Worm (Caenorhabditis elegans) whole organism, L1 larva: ENCODE data around the gene K04A8.20.

Source experiments
- C04F5.9 ChIP-seq: sonication (generic microtip); optimal IDR thresholded peaks from 2 replicates; lab custom pipeline; 2016; ENCODE audit warnings: missing genetic modification characterization, missing compliant biosample characterization
- C16A3.4 ChIP-seq: fragments of 150-350 bp; optimal IDR thresholded peaks from 2 replicates; lab custom pipeline; 2014; ENCODE audit warnings: missing biosample characterization, missing genetic modification characterization
- C34B4.2 ChIP-seq: sonication (generic microtip); optimal IDR thresholded peaks from 2 replicates; lab custom pipeline; 2017; ENCODE audit warnings: mild to moderate bottlenecking, missing genetic modification characterization, missing compliant biosample characterization
- aha-1 ChIP-seq: fragments of 150-350 bp; optimal IDR thresholded peaks from 2 replicates; lab custom pipeline; 2014; ENCODE audit warnings: missing biosample characterization, missing genetic modification characterization
- blmp-1 ChIP-seq: fragments of 150-350 bp; optimal IDR thresholded peaks from 2 replicates; lab custom pipeline; 2014; ENCODE audit warnings: missing biosample characterization, missing genetic modification characterization
- ceh-88 ChIP-seq: fragments of 200-800 bp; sonication (Bioruptor generic); IDR thresholded peaks from 2 replicates; pipeline ENCODE4 v1.3.6; 2022; ENCODE audit warnings: missing genetic modification characterization, missing compliant biosample characterization
- ceh-90 ChIP-seq: sonication (generic microtip); optimal IDR thresholded peaks from 2 replicates; lab custom pipeline; 2016; ENCODE audit warnings: missing genetic modification characterization, missing compliant biosample characterization
- ces-1 ChIP-seq: fragments of 150-350 bp; optimal IDR thresholded peaks from 2 replicates; lab custom pipeline; 2014; ENCODE audit warnings: missing biosample characterization, missing genetic modification reagents, missing genetic modification characterization
- egl-13 ChIP-seq: sonication (generic microtip); optimal IDR thresholded peaks from 2 replicates; lab custom pipeline; 2016; ENCODE audit warnings: missing genotype, missing genetic modification reagents, missing genetic modification characterization, missing compliant biosample characterization
- egl-27 ChIP-seq, 2 experiments: fragments of 150-350 bp in 1 of 2; sonication (generic microtip); optimal IDR thresholded peaks; 3 replicates each; lab custom pipeline; 2017 to 2018; ENCODE audit warnings: missing biosample characterization in 2 of 2, missing genetic modification characterization in 2 of 2, missing genetic modification reagents in 2 of 2
- elt-3 ChIP-seq, 6 experiments: fragments of 150-350 bp in 1 of 6; sonication (generic microtip); optimal IDR thresholded peaks; 2 replicates each; lab custom pipeline; 2017 to 2018; ENCODE audit warnings: missing biosample characterization in 6 of 6, missing genetic modification characterization in 6 of 6, inconsistent platforms in 1 of 6
- fkh-4 ChIP-seq: sonication (generic microtip); optimal IDR thresholded peaks from 2 replicates; lab custom pipeline; 2016; ENCODE audit warnings: missing compliant biosample characterization, missing genetic modification characterization, borderline replicate concordance
- fkh-8 ChIP-seq: sonication (generic microtip); optimal IDR thresholded peaks from 2 replicates; lab custom pipeline; 2016; ENCODE audit warnings: mild to moderate bottlenecking, missing genetic modification characterization, missing compliant biosample characterization
- grh-1 ChIP-seq: fragments of 200-800 bp; sonication (Bioruptor generic); IDR thresholded peaks from 2 replicates; pipeline ENCODE4 v1.3.6; 2022; ENCODE audit warnings: missing genetic modification reagents, missing genetic modification characterization, missing compliant biosample characterization
- hlh-17 ChIP-seq: fragments of 200-800 bp; sonication (Bioruptor generic); optimal IDR thresholded peaks from 2 replicates; lab custom pipeline; 2018; ENCODE audit warnings: missing genetic modification characterization, mild to moderate bottlenecking, missing compliant biosample characterization, moderate library complexity, borderline replicate concordance
- hlh-4 ChIP-seq: sonication (generic microtip); optimal IDR thresholded peaks from 2 replicates; lab custom pipeline; 2016; ENCODE audit warnings: mild to moderate bottlenecking, missing genetic modification characterization, missing compliant biosample characterization
- hpl-2 ChIP-seq: fragments of 150-350 bp; optimal IDR thresholded peaks from 2 replicates; lab custom pipeline; 2014; ENCODE audit warnings: missing biosample characterization, missing genetic modification reagents, missing genetic modification characterization
- lin-13 ChIP-seq: fragments of 150-350 bp; optimal IDR thresholded peaks from 2 replicates; lab custom pipeline; 2014; ENCODE audit warnings: missing biosample characterization, missing genetic modification reagents, missing genetic modification characterization
- lin-15B ChIP-seq: fragments of 150-350 bp; sonication (generic microtip); optimal IDR thresholded peaks from 3 replicates; lab custom pipeline; 2014; ENCODE audit warnings: missing biosample characterization, missing genetic modification characterization
- lin-35 ChIP-seq, 2 experiments: fragments of 150-350 bp; optimal IDR thresholded peaks; 2 replicates each; lab custom pipeline; 2014; ENCODE audit warnings: missing biosample characterization in 2 of 2, missing genetic modification characterization in 2 of 2, missing genetic modification reagents in 2 of 2
- lin-39 ChIP-seq: fragments of 150-350 bp; optimal IDR thresholded peaks from 2 replicates; lab custom pipeline; 2014; ENCODE audit warnings: missing biosample characterization, missing genetic modification reagents, missing genetic modification characterization
- lir-3 ChIP-seq: sonication (generic microtip); optimal IDR thresholded peaks from 2 replicates; lab custom pipeline; 2016; ENCODE audit warnings: mild to moderate bottlenecking, missing genetic modification characterization, moderate library complexity, missing compliant biosample characterization; ENCODE audit not compliant: poor library complexity
- lsy-2 ChIP-seq, 2 experiments: fragments of 150-350 bp; optimal IDR thresholded peaks; 2 replicates each; lab custom pipeline; 2014; ENCODE audit warnings: missing biosample characterization in 2 of 2, missing genetic modification characterization in 2 of 2
- mab-9 ChIP-seq: fragments of 200-800 bp; sonication (Bioruptor generic); IDR thresholded peaks from 2 replicates; pipeline ENCODE4 v1.3.6; 2022; ENCODE audit warnings: missing genetic modification reagents, missing genetic modification characterization, missing compliant biosample characterization
- mdl-1 ChIP-seq, 2 experiments: fragments of 150-350 bp; optimal IDR thresholded peaks; 2 replicates each; lab custom pipeline; 2014 to 2017; ENCODE audit warnings: missing biosample characterization in 2 of 2, missing genetic modification characterization in 2 of 2, inconsistent platforms in 1 of 2
- mef-2 ChIP-seq: fragments of 150-350 bp; optimal IDR thresholded peaks from 2 replicates; lab custom pipeline; 2014; ENCODE audit warnings: missing biosample characterization, missing genetic modification characterization
- nhr-11 ChIP-seq: fragments of 150-350 bp; optimal IDR thresholded peaks from 2 replicates; lab custom pipeline; 2014; ENCODE audit warnings: missing biosample characterization, missing genetic modification characterization
- nhr-12 ChIP-seq: sonication (generic microtip); optimal IDR thresholded peaks from 2 replicates; lab custom pipeline; 2017; ENCODE audit warnings: missing biosample characterization, missing genetic modification characterization
- nhr-19 ChIP-seq: fragments of 200-800 bp; sonication (Bioruptor generic); conservative IDR thresholded peaks from 2 replicates; pipeline ENCODE4 v1.3.6; 2022; ENCODE audit warnings: missing genetic modification characterization, missing compliant biosample characterization
- nhr-20 ChIP-seq: sonication (generic microtip); optimal IDR thresholded peaks from 2 replicates; lab custom pipeline; 2016; ENCODE audit warnings: mild to moderate bottlenecking, missing genetic modification characterization, missing compliant biosample characterization
- nhr-28 ChIP-seq: fragments of 150-350 bp; optimal IDR thresholded peaks from 2 replicates; lab custom pipeline; 2014; ENCODE audit warnings: missing biosample characterization, missing genetic modification characterization
- nhr-76 ChIP-seq: sonication (generic microtip); optimal IDR thresholded peaks from 2 replicates; lab custom pipeline; 2017; ENCODE audit warnings: missing biosample characterization, missing genetic modification characterization
- nhr-77 ChIP-seq: fragments of 150-350 bp; optimal IDR thresholded peaks from 2 replicates; lab custom pipeline; 2014; ENCODE audit warnings: missing biosample characterization, missing genetic modification characterization
- nhr-84 ChIP-seq: sonication (generic microtip); optimal IDR thresholded peaks from 2 replicates; lab custom pipeline; 2017; ENCODE audit warnings: missing biosample characterization, missing genetic modification characterization
- nhr-85 ChIP-seq: sonication (generic microtip); peaks from one replicate; lab custom pipeline; 2016; ENCODE audit warnings: missing genetic modification characterization, inconsistent platforms, missing compliant biosample characterization
- nhr-90 ChIP-seq: sonication (generic microtip); optimal IDR thresholded peaks from 2 replicates; lab custom pipeline; 2016; ENCODE audit warnings: mild to moderate bottlenecking, missing genetic modification characterization, missing compliant biosample characterization; ENCODE audit not compliant: poor library complexity
- pqm-1 ChIP-seq: sonication (generic microtip); optimal IDR thresholded peaks from 3 replicates; lab custom pipeline; 2017; ENCODE audit warnings: missing biosample characterization, missing genetic modification characterization
- rnt-1 ChIP-seq: sonication (generic microtip); optimal IDR thresholded peaks from 2 replicates; lab custom pipeline; 2016; ENCODE audit warnings: mild to moderate bottlenecking, missing genetic modification characterization, moderate library complexity, missing compliant biosample characterization
- snu-23 ChIP-seq: sonication (generic microtip); optimal IDR thresholded peaks from 2 replicates; lab custom pipeline; 2016; ENCODE audit warnings: missing genetic modification characterization, missing compliant biosample characterization
- sox-4 ChIP-seq: sonication (generic microtip); optimal IDR thresholded peaks from 2 replicates; lab custom pipeline; 2016; ENCODE audit warnings: missing genetic modification characterization, missing compliant biosample characterization
- sptf-1 ChIP-seq: fragments of 150-350 bp; optimal IDR thresholded peaks from 2 replicates; lab custom pipeline; 2014; ENCODE audit warnings: missing biosample characterization, missing genetic modification characterization
- sup-37 ChIP-seq: fragments of 200-800 bp; sonication (Bioruptor generic); optimal IDR thresholded peaks from 2 replicates; lab custom pipeline; 2018; ENCODE audit warnings: mild to moderate bottlenecking, missing genetic modification characterization, missing compliant biosample characterization
- unc-30 ChIP-seq: sonication (generic microtip); optimal IDR thresholded peaks from 2 replicates; lab custom pipeline; 2017; ENCODE audit warnings: missing biosample characterization, missing genetic modification characterization
- unc-62 ChIP-seq: fragments of 150-350 bp; optimal IDR thresholded peaks from 2 replicates; lab custom pipeline; 2014; ENCODE audit warnings: missing biosample characterization, missing genetic modification reagents, missing genetic modification characterization
- unc-86 ChIP-seq: sonication (generic microtip); optimal IDR thresholded peaks from 2 replicates; lab custom pipeline; 2016; ENCODE audit warnings: missing genetic modification characterization, missing compliant biosample characterization
- unc-98 ChIP-seq: fragments of 200-800 bp; sonication (Bioruptor generic); IDR thresholded peaks from 2 replicates; pipeline ENCODE4 v1.3.6; 2022; ENCODE audit warnings: missing genetic modification characterization, missing compliant biosample characterization
- vab-15 ChIP-seq: sonication (generic microtip); optimal IDR thresholded peaks from 2 replicates; lab custom pipeline; 2017; ENCODE audit warnings: missing genotype, mild to moderate bottlenecking, missing genetic modification characterization, missing compliant biosample characterization
- zip-4 ChIP-seq: fragments of 200-800 bp; sonication (Bioruptor generic); optimal IDR thresholded peaks from 2 replicates; lab custom pipeline; 2018; ENCODE audit warnings: mild to moderate bottlenecking, missing genetic modification characterization, moderate library complexity, missing compliant biosample characterization
- ztf-4 ChIP-seq: fragments of 150-350 bp; optimal IDR thresholded peaks from 2 replicates; lab custom pipeline; 2014; ENCODE audit warnings: missing biosample characterization, missing genetic modification characterization

The K04A8.20 gene

DNA sequence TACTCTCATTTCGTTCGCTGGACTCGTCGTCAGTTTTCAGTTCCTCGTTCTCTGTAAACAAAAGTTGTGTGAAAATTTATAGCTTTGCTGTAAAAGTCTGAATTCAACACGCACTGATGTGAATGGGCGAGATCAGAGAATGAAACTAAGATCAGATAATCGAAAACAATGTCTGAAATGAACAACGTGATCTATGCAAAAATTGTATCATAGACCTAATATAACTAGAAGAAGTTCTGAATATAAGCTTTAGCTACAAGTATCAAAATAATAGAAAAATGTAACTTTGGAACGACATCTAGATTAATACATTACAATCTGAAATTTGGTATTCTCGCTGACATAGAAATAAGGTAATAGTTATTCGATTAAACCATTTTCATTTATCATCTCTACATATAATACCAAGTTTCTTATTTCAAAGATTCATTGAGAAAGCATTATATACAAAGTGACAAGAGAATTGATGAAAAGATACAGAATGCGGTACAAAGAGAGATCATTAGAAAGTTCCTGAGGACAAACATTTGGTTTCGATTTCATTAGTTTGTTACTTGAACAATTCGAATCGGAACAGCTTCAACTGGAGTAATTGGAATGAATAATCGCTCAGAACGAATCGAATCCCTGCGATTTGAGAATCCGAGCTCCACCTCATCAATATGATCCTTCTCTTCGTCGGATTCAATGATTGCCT, 45.0 kb upstream of the K04A8.20 start, which contains the start of gene moc-2:
moc-2 (minus strand) TSS at position 51 of the 697 bp plus-strand sequence.
- TF ChIP-seq blmp-1 (tag; lab: Kevin White, UChicago): peak; percentile 83
- TF ChIP-seq unc-30: no peak
- no peak for TF ChIP-seq nhr-12 (tag; lab: Kevin White, UChicago)
- TF ChIP-seq nhr-85 (tag; lab: Kevin White, UChicago): peak; percentile 56
- no peak for TF ChIP-seq grh-1 (GFP tag; lab: Robert Waterston, UW)
- TF ChIP-seq elt-3 (tag; optimal IDR thresholded peaks at IDR 0.05; lab: Kevin White, UChicago): peak in 2 of 6 experiments; percentile 11 to 55
- TF ChIP-seq lsy-2 (tag; optimal IDR thresholded peaks at IDR 0.05; lab: Kevin White, UChicago): peak in 1 of 2 experiments; percentile 17

DNA sequence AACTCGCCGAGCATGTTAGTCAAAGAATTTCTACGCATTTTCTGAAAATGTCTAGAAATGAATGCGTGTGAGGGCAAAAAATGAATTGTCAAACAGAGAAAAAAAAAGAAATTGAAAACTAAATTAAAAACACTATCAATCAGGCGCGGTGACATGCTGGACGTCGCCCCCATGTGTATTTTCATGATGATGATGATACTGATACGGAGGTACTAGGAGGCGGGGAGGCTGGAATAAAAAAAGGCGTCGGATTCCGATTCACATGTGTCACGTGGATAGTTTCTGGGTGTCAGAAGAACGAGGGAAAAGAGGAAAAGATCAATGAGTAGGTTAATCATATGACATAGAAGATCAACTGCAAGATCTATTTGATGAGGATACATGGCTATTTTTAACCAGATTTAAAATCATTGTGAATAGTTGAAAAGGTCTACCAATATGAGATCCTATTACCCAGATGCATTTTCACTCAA, 43.9 kb upstream of the K04A8.20 start, which contains the start of gene W01A11.7:
W01A11.7 (minus strand) TSS at position 51 of the 473 bp plus-strand sequence.
- TF ChIP-seq rnt-1 (tag; lab: Kevin White, UChicago): no peak
- no peak for TF ChIP-seq hpl-2 (GFP tag; lab: Kevin White, UChicago)
- peak in 1 of 2 experiments; percentile 83 for TF ChIP-seq mdl-1 (tag; optimal IDR thresholded peaks at IDR 0.05; lab: Kevin White, UChicago)
- no peak for TF ChIP-seq ceh-90 (tag; lab: Kevin White, UChicago)
- no peak for TF ChIP-seq aha-1
- TF ChIP-seq zip-4 (GFP tag; lab: Kevin White, UChicago): no peak
- TF ChIP-seq C34B4.2 (tag; lab: Kevin White, UChicago): no peak
- no peak for TF ChIP-seq nhr-28
- TF ChIP-seq unc-62: no peak
- peak; percentile 13 for TF ChIP-seq lir-3
- no peak for TF ChIP-seq lin-39 (tag; lab: Kevin White, UChicago)
- peak; percentile 84 for TF ChIP-seq snu-23 (GFP tag; lab: Kevin White, UChicago)
- no peak for TF ChIP-seq nhr-76 (tag; lab: Kevin White, UChicago)
- TF ChIP-seq lin-35 (GFP tag; optimal IDR thresholded peaks at IDR 0.05; lab: Kevin White, UChicago): peak in 1 of 2 experiments; percentile 63
- no peak for TF ChIP-seq ztf-4 (tag; lab: Kevin White, UChicago)
- no peak for TF ChIP-seq ceh-88
- no peak for TF ChIP-seq C04F5.9 (tag; lab: Kevin White, UChicago)
- no peak for TF ChIP-seq C16A3.4 (tag; lab: Kevin White, UChicago)
- TF ChIP-seq unc-98: no peak
- TF ChIP-seq nhr-90 (tag; lab: Kevin White, UChicago): peak; percentile 82
- peak; percentile 93 for TF ChIP-seq nhr-20 (tag; lab: Kevin White, UChicago)
- no peak for TF ChIP-seq sup-37 (GFP tag; lab: Kevin White, UChicago)
- peak; percentile 8 to 47 for TF ChIP-seq lsy-2 (tag; optimal IDR thresholded peaks at IDR 0.05; lab: Kevin White, UChicago)
- TF ChIP-seq nhr-11: no peak
- peak; percentile 37 for TF ChIP-seq lin-13 (GFP tag; lab: Kevin White, UChicago)
- peak in 4 of 6 experiments; percentile 74 to 91 (median 82) for TF ChIP-seq elt-3 (tag; optimal IDR thresholded peaks at IDR 0.05; lab: Kevin White, UChicago)
- TF ChIP-seq hlh-17 (GFP tag; lab: Kevin White, UChicago): no peak
- no peak for TF ChIP-seq pqm-1 (tag; lab: Kevin White, UChicago)
- no peak for TF ChIP-seq sptf-1 (tag; lab: Kevin White, UChicago)
- TF ChIP-seq unc-86 (tag; lab: Kevin White, UChicago): no peak
- no peak for TF ChIP-seq mef-2 (tag; lab: Kevin White, UChicago)
- no peak for TF ChIP-seq egl-13
- no peak for TF ChIP-seq nhr-77 (tag; lab: Kevin White, UChicago)
- no peak for TF ChIP-seq ces-1 (GFP tag; lab: Kevin White, UChicago)
- TF ChIP-seq mab-9 (GFP tag; lab: Robert Waterston, UW): no peak
- TF ChIP-seq fkh-8: no peak
- no peak for TF ChIP-seq egl-27 (tag; optimal IDR thresholded peaks at IDR 0.05; lab: Kevin White, UChicago)
- no peak for TF ChIP-seq fkh-4 (tag; lab: Kevin White, UChicago)
- TF ChIP-seq vab-15 (tag; lab: Kevin White, UChicago): peak; percentile 16
- TF ChIP-seq hlh-4 (tag; lab: Kevin White, UChicago): no peak
- peak; percentile 64 for TF ChIP-seq grh-1 (GFP tag; lab: Robert Waterston, UW)
- TF ChIP-seq sox-4: no peak
- TF ChIP-seq nhr-84: no peak
- peak; percentile 69 for TF ChIP-seq nhr-19 (GFP tag; lab: Robert Waterston, UW)
- TF ChIP-seq unc-30: no peak
- TF ChIP-seq nhr-12 (tag; lab: Kevin White, UChicago): no peak
- TF ChIP-seq lin-15B (tag; lab: Kevin White, UChicago): no peak
